Worm (Caenorhabditis elegans): ENCODE results near the gene glt-3.

- TF ChIP-seq aha-1 (tag), result peak; percentile 98
- TF ChIP-seq zag-1 (tag; optimal IDR thresholded peaks at IDR 0.05), result no peak
- no peak for TF ChIP-seq lin-39 (tag; optimal IDR thresholded peaks at IDR 0.05)
- peak in 1 of 2 experiments; percentile 8 for TF ChIP-seq mdl-1 (tag; optimal IDR thresholded peaks at IDR 0.05)
- TF ChIP-seq nhr-11 (tag; optimal IDR thresholded peaks at IDR 0.05), result peak; percentile 60
- TF ChIP-seq pha-4 (GFP tag; IDR thresholded peaks at IDR 0.05), result no peak
- peak; percentile 59 for TF ChIP-seq pha-4 (tag; optimal IDR thresholded peaks at IDR 0.05)
- no peak for TF ChIP-seq nhr-76 (tag; optimal IDR thresholded peaks at IDR 0.05)
- TF ChIP-seq R02D3.7 (tag; optimal IDR thresholded peaks at IDR 0.05), result no peak
- TF ChIP-seq hmg-1.1 (GFP tag; IDR thresholded peaks at IDR 0.05), result no peak; the same call in 1 of the 2 replicates
- no peak for TF ChIP-seq unc-62 (GFP tag; optimal IDR thresholded peaks at IDR 0.05 in 1 of 2)
- TF ChIP-seq unc-62 (tag; optimal IDR thresholded peaks at IDR 0.05), result no peak
- TF ChIP-seq dmd-6 (GFP tag; IDR thresholded peaks at IDR 0.05), result no peak
- peak; percentile 32 for TF ChIP-seq unc-130 (GFP tag; optimal IDR thresholded peaks at IDR 0.05)
These were observed 1.1 kb upstream of the glt-3 start, which contains the start of the genes gtbp-1 and K08F4.3 for ce11 chrIV:10128906-10129386.

Measured in whole organism, L4 larva.